Fruit fly (Drosophila melanogaster): Measurements from ENCODE around the gene CG32563.

- TF ChIP-seq CG8478 (optimal IDR thresholded peaks at IDR 0.05) (no peak), CTCF (optimal IDR thresholded peaks at IDR 0.05) (no peak)
These were observed at the start of gene CG32563 for dm6 chrX:17207865-17208486.

Measured in S2 (cell line).